Worm (Caenorhabditis elegans): ENCODE data around the gene ZK370.4.

- TF ChIP-seq nhr-11 (tag; optimal IDR thresholded peaks at IDR 0.05) (no peak), lin-15B (tag; optimal IDR thresholded peaks at IDR 0.05) (no peak), elt-3 (tag; optimal IDR thresholded peaks at IDR 0.05) (no peak), ceh-9 (tag; optimal IDR thresholded peaks at IDR 0.05) (no peak), ceh-16 (tag; optimal IDR thresholded peaks at IDR 0.05) (no peak), elt-2 (tag; optimal IDR thresholded peaks at IDR 0.05) (no peak), sea-2 (GFP tag; optimal IDR thresholded peaks at IDR 0.05) (no peak), zag-1 (tag; optimal IDR thresholded peaks at IDR 0.05) (no peak), fkh-10 (GFP tag; optimal IDR thresholded peaks at IDR 0.05) (no peak)
Measured at ce11 chrIII:8742584-8742983, 11.4 kb upstream of the ZK370.4 start.

All from whole organism, L3 larva.